Worm (Caenorhabditis elegans) whole organism, early embryonic: ENCODE measurements around the gene Y73B6BL.270.

Experiments
- B0310.2 ChIP-seq: sonication (generic microtip); optimal IDR thresholded peaks from 2 replicates; lab custom pipeline; 2016; ENCODE audit warnings: mild to moderate bottlenecking, missing genetic modification characterization, missing compliant biosample characterization
- F13C5.2 ChIP-seq: sonication (generic microtip); optimal IDR thresholded peaks from 2 replicates; lab custom pipeline; 2017; ENCODE audit warnings: mild to moderate bottlenecking, missing genetic modification characterization, inconsistent platforms, missing compliant biosample characterization
- aly-1 ChIP-seq: sonication (generic microtip); optimal IDR thresholded peaks from 2 replicates; lab custom pipeline; 2016; ENCODE audit warnings: missing genetic modification characterization, missing compliant biosample characterization
- ama-1 ChIP-seq: fragments of 150-350 bp; optimal IDR thresholded peaks from 2 replicates; lab custom pipeline; 2014
- ceh-13 ChIP-seq: fragments of 200-800 bp; sonication (Bioruptor generic); optimal IDR thresholded peaks from 2 replicates; lab custom pipeline; 2018; ENCODE audit warnings: mild to moderate bottlenecking, missing genetic modification characterization, missing compliant biosample characterization
- ceh-36 ChIP-seq: sonication (generic microtip); optimal IDR thresholded peaks from 2 replicates; lab custom pipeline; 2016; ENCODE audit warnings: missing genetic modification characterization, inconsistent platforms, missing compliant biosample characterization
- ets-7 ChIP-seq: sonication (generic microtip); optimal IDR thresholded peaks from 2 replicates; lab custom pipeline; 2016; ENCODE audit warnings: missing genotype, missing genetic modification characterization, missing compliant biosample characterization
- flt-1 ChIP-seq: fragments of 200-800 bp; sonication (Bioruptor generic); IDR thresholded peaks from 2 replicates; pipeline ENCODE4 v1.3.6; 2022; ENCODE audit warnings: missing genetic modification characterization, missing compliant biosample characterization
- hmbx-1 ChIP-seq: sonication (generic microtip); optimal IDR thresholded peaks from 2 replicates; lab custom pipeline; 2016; ENCODE audit warnings: mild to moderate bottlenecking, missing genetic modification characterization, missing compliant biosample characterization
- hmg-4 ChIP-seq: fragments of 200-800 bp; sonication (Bioruptor generic); optimal IDR thresholded peaks from 2 replicates; lab custom pipeline; 2018; ENCODE audit warnings: mild to moderate bottlenecking, missing genetic modification characterization, missing compliant biosample characterization
- hnd-1 ChIP-seq: sonication (generic microtip); optimal IDR thresholded peaks from 2 replicates; lab custom pipeline; 2016; ENCODE audit warnings: missing genetic modification characterization, missing compliant biosample characterization
- pes-1 ChIP-seq: fragments of 200-800 bp; sonication (Bioruptor generic); IDR thresholded peaks from 2 replicates; pipeline ENCODE4 v1.3.6; 2022; ENCODE audit warnings: missing genetic modification reagents, missing genetic modification characterization, missing compliant biosample characterization
- scrt-1 ChIP-seq: fragments of 200-800 bp; sonication (Bioruptor generic); IDR thresholded peaks from 2 replicates; pipeline ENCODE4 v1.3.6; 2022; ENCODE audit warnings: missing genetic modification characterization, missing compliant biosample characterization
- sea-1 ChIP-seq: fragments of 200-800 bp; sonication (Bioruptor generic); conservative IDR thresholded peaks from 2 replicates; pipeline ENCODE4 v1.3.6; 2022; ENCODE audit warnings: missing genetic modification characterization, missing compliant biosample characterization
- tbx-11 ChIP-seq: fragments of 200-800 bp; sonication (Bioruptor generic); IDR thresholded peaks from 2 replicates; pipeline ENCODE4 v1.3.6; 2022; ENCODE audit warnings: missing genetic modification characterization, missing compliant biosample characterization
- tbx-37 ChIP-seq: fragments of 200-800 bp; sonication (Bioruptor generic); conservative IDR thresholded peaks from 2 replicates; pipeline ENCODE4 v1.3.6; 2022; ENCODE audit warnings: missing genetic modification reagents, missing genetic modification characterization, missing compliant biosample characterization
- tra-4 ChIP-seq: sonication (generic microtip); optimal IDR thresholded peaks from 2 replicates; lab custom pipeline; 2017; ENCODE audit warnings: missing genetic modification characterization, missing compliant biosample characterization

Gene Y73B6BL.270

DNA sequence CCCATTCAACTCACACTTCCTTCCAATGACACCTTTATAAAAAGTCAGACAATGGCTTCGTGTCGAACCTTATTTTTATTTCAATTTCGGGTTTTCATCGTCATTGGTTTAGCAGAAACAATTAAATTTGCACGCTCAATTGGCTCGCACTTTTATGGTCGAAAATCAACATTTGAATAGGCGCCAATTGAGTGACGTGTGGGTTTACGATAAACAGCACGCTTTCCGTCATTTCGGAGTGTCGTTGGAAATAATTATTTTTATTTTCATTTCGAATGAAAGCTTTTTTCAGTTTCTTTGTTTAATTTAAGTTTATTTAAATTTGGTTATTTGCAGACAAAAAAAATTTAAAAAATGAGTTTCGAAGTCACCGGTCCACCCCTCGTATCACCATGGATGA lies 50.0 kb downstream of the Y73B6BL.270 start, which contains the start of gene exos-2:
exos-2 (plus strand) TSS at position 330 of the 400 bp plus-strand sequence.
- TF ChIP-seq hmg-4 (GFP tag; lab: Kevin White, UChicago): no peak
- TF ChIP-seq scrt-1 (GFP tag; lab: Robert Waterston, UW): no peak
- no peak for TF ChIP-seq ceh-13 (GFP tag; lab: Kevin White, UChicago)
- no peak for TF ChIP-seq tra-4
- no peak for TF ChIP-seq pes-1 (GFP tag; lab: Robert Waterston, UW)
- no peak for TF ChIP-seq ceh-36 (tag; lab: Kevin White, UChicago)
- TF ChIP-seq aly-1 (tag; lab: Kevin White, UChicago): no peak
- TF ChIP-seq sea-1 (GFP tag; lab: Robert Waterston, UW): no peak
- TF ChIP-seq F13C5.2 (tag; lab: Kevin White, UChicago): no peak
- TF ChIP-seq tbx-37 (GFP tag; lab: Robert Waterston, UW): no peak
- TF ChIP-seq B0310.2 (tag; lab: Kevin White, UChicago): no peak
- TF ChIP-seq hmbx-1 (tag; lab: Kevin White, UChicago): no peak
- TF ChIP-seq ama-1 (lab: Kevin White, UChicago): no peak
- TF ChIP-seq flt-1 (GFP tag; lab: Robert Waterston, UW): no peak

DNA sequence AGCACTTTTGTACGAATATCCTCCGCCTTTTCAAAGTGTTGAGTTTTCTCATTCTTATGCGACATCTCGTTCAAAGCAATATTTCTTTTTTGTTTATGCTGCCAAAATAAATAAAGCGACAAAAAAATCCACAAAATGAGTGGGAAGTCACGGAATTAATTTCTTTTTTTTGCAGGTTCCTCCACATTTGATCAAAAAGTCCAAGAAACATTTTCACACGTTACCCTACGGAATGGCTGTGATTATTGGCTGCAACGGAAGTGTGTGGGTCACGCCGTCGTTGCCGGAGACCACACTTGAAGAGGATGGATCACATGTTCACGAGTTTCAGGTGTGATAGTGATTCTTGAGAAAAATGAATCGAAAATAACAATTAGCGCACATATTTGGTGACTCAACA lies 51.4 kb downstream of the Y73B6BL.270 start, which contains the start of gene Y73B6BL.22:
Y73B6BL.22 (minus strand) TSS at position 101 of the 400 bp plus-strand sequence.
- TF ChIP-seq ceh-13 (GFP tag; lab: Kevin White, UChicago) (no peak), scrt-1 (GFP tag; lab: Robert Waterston, UW) (no peak), B0310.2 (tag; lab: Kevin White, UChicago) (no peak), ceh-36 (tag; lab: Kevin White, UChicago) (no peak), flt-1 (GFP tag; lab: Robert Waterston, UW) (no peak)

DNA sequence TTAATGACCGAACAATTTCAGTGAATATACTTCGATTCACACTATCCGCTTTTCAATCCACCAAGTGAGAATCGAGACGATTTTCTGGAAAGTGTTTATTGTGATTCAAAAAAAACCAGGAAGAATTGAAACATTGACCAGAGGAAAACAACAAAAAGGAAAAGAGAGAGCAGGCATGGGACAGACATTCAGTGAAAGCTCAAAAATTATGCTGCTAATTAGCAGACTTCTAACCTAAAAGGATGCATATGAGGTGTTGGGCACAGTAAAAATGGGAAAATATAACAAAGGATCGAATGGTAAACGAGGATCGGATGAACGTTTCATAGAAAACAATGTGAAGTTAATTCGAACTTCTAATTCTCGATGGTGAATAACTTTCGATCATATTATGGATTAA lies 52.5 kb downstream of the Y73B6BL.270 start:
- TF ChIP-seq tbx-37 (GFP tag; lab: Robert Waterston, UW): no peak
- no peak for TF ChIP-seq ets-7
- no peak for TF ChIP-seq F13C5.2 (tag; lab: Kevin White, UChicago)
- no peak for TF ChIP-seq pes-1 (GFP tag; lab: Robert Waterston, UW)
- no peak for TF ChIP-seq ceh-36 (tag; lab: Kevin White, UChicago)
- TF ChIP-seq ceh-13 (GFP tag; lab: Kevin White, UChicago): no peak
- no peak for TF ChIP-seq tbx-11 (GFP tag; lab: Robert Waterston, UW)
- TF ChIP-seq aly-1 (tag; lab: Kevin White, UChicago): no peak
- TF ChIP-seq hmbx-1 (tag; lab: Kevin White, UChicago): no peak
- no peak for TF ChIP-seq flt-1 (GFP tag; lab: Robert Waterston, UW)
- no peak for TF ChIP-seq tra-4
- TF ChIP-seq B0310.2 (tag; lab: Kevin White, UChicago): no peak
- TF ChIP-seq hnd-1: no peak
